Worm (Caenorhabditis elegans) whole organism, late embryonic: ENCODE measurements around the gene gly-20.

Source experiments
- C08G9.2 ChIP-seq: sonication (generic microtip); optimal IDR thresholded peaks from 2 replicates; lab custom pipeline; 2016; ENCODE audit warnings: mild to moderate bottlenecking, missing genetic modification characterization, moderate library complexity, missing compliant biosample characterization
- F13H6.1 ChIP-seq: sonication (generic microtip); optimal IDR thresholded peaks from 2 replicates; lab custom pipeline; 2016; ENCODE audit warnings: missing genetic modification characterization, missing compliant biosample characterization
- K02D7.2 ChIP-seq: sonication (generic microtip); optimal IDR thresholded peaks from 2 replicates; lab custom pipeline; 2017; ENCODE audit warnings: mild to moderate bottlenecking, missing genetic modification characterization, missing compliant biosample characterization
- K09A11.1 ChIP-seq: sonication (generic microtip); optimal IDR thresholded peaks from 2 replicates; lab custom pipeline; 2017; ENCODE audit warnings: antibody characterized with exemption, mild to moderate bottlenecking, missing genetic modification characterization, missing compliant biosample characterization; ENCODE audit not compliant: insufficient read depth
- Y22D7AL.16 ChIP-seq: sonication (generic microtip); optimal IDR thresholded peaks from 2 replicates; lab custom pipeline; 2016; ENCODE audit warnings: missing genetic modification characterization, missing compliant biosample characterization
- ama-1 ChIP-seq: fragments of 150-350 bp; optimal IDR thresholded peaks from 2 replicates; lab custom pipeline; 2014
- ceh-19 ChIP-seq: fragments of 200-800 bp; sonication (Bioruptor generic); optimal IDR thresholded peaks from 2 replicates; lab custom pipeline; 2018; ENCODE audit warnings: mild to moderate bottlenecking, missing genetic modification characterization, missing compliant biosample characterization
- ceh-2 ChIP-seq: sonication (generic microtip); optimal IDR thresholded peaks from 2 replicates; lab custom pipeline; 2016; ENCODE audit warnings: missing genotype, missing genetic modification characterization, missing compliant biosample characterization
- ceh-24 ChIP-seq: sonication (generic microtip); optimal IDR thresholded peaks from 2 replicates; lab custom pipeline; 2016; ENCODE audit warnings: mild to moderate bottlenecking, missing genetic modification characterization, missing compliant biosample characterization
- ceh-30 ChIP-seq: fragments of 150-350 bp; optimal IDR thresholded peaks from 2 replicates; lab custom pipeline; 2014; ENCODE audit warnings: missing biosample characterization, missing genetic modification characterization
- ceh-31 ChIP-seq: sonication (generic microtip); optimal IDR thresholded peaks from 2 replicates; lab custom pipeline; 2016; ENCODE audit warnings: missing genetic modification characterization, missing compliant biosample characterization
- ceh-34 ChIP-seq: sonication (generic microtip); optimal IDR thresholded peaks from 2 replicates; lab custom pipeline; 2016; ENCODE audit warnings: mild to moderate bottlenecking, missing genetic modification characterization, missing compliant biosample characterization
- ceh-45 ChIP-seq: fragments of 200-800 bp; sonication (Bioruptor generic); IDR thresholded peaks from 2 replicates; pipeline ENCODE4 v1.3.6; 2022; ENCODE audit warnings: missing genetic modification reagents, missing genetic modification characterization, missing compliant biosample characterization
- ceh-48 ChIP-seq: sonication (generic microtip); optimal IDR thresholded peaks from 2 replicates; lab custom pipeline; 2016; ENCODE audit warnings: missing genetic modification characterization, inconsistent platforms, missing compliant biosample characterization
- ceh-6 ChIP-seq: fragments of 200-800 bp; sonication (Bioruptor generic); optimal IDR thresholded peaks from 2 replicates; lab custom pipeline; 2018; ENCODE audit warnings: mild to moderate bottlenecking, missing genetic modification characterization, missing compliant biosample characterization
- dmd-4 ChIP-seq: sonication (generic microtip); optimal IDR thresholded peaks from 2 replicates; lab custom pipeline; 2016; ENCODE audit warnings: borderline replicate concordance, missing genetic modification characterization, missing compliant biosample characterization
- dve-1 ChIP-seq: sonication (generic microtip); optimal IDR thresholded peaks from 2 replicates; lab custom pipeline; 2017; ENCODE audit warnings: antibody characterized with exemption, mild to moderate bottlenecking, missing genetic modification characterization, missing compliant biosample characterization
- elt-2 ChIP-seq: sonication (generic microtip); optimal IDR thresholded peaks from 2 replicates; lab custom pipeline; 2016; ENCODE audit warnings: missing genetic modification reagents, missing genetic modification characterization, missing compliant biosample characterization
- elt-4 ChIP-seq: sonication (generic microtip); optimal IDR thresholded peaks from 2 replicates; lab custom pipeline; 2016; ENCODE audit warnings: missing genetic modification characterization, missing compliant biosample characterization
- eyg-1 ChIP-seq: sonication (generic microtip); optimal IDR thresholded peaks from 2 replicates; lab custom pipeline; 2016; ENCODE audit warnings: missing genotype, missing genetic modification characterization, missing compliant biosample characterization
- fkh-10 ChIP-seq: fragments of 150-350 bp; optimal IDR thresholded peaks from 2 replicates; lab custom pipeline; 2014; ENCODE audit warnings: missing biosample characterization, missing genetic modification reagents, missing genetic modification characterization
- hlh-15 ChIP-seq: sonication (generic microtip); optimal IDR thresholded peaks from 2 replicates; lab custom pipeline; 2016; ENCODE audit warnings: missing genetic modification characterization, missing compliant biosample characterization
- hlh-30 ChIP-seq: sonication (generic microtip); optimal IDR thresholded peaks from 2 replicates; lab custom pipeline; 2017; ENCODE audit warnings: antibody characterized with exemption, missing genetic modification characterization, missing compliant biosample characterization; ENCODE audit not compliant: insufficient read depth
- hlh-6 ChIP-seq: sonication (generic microtip); optimal IDR thresholded peaks from 2 replicates; lab custom pipeline; 2016; ENCODE audit warnings: missing genotype, missing genetic modification characterization, missing compliant biosample characterization
- hlh-8 ChIP-seq: sonication (generic microtip); optimal IDR thresholded peaks from 2 replicates; lab custom pipeline; 2016; ENCODE audit warnings: missing genotype, missing genetic modification characterization, missing compliant biosample characterization
- lim-6 ChIP-seq: sonication (generic microtip); optimal IDR thresholded peaks from 2 replicates; lab custom pipeline; 2016; ENCODE audit warnings: missing genetic modification characterization, missing compliant biosample characterization
- lin-11 ChIP-seq: fragments of 200-800 bp; sonication (Bioruptor generic); optimal IDR thresholded peaks from 2 replicates; lab custom pipeline; 2018; ENCODE audit warnings: mild to moderate bottlenecking, missing genetic modification characterization, missing compliant biosample characterization
- nhr-11 ChIP-seq: fragments of 150-350 bp; optimal IDR thresholded peaks from 2 replicates; lab custom pipeline; 2014; ENCODE audit warnings: missing biosample characterization, missing genetic modification characterization
- nhr-232 ChIP-seq: sonication (generic microtip); optimal IDR thresholded peaks from 2 replicates; lab custom pipeline; 2016; ENCODE audit warnings: missing genetic modification characterization, missing compliant biosample characterization
- npax-4 ChIP-seq: sonication (generic microtip); optimal IDR thresholded peaks from 2 replicates; lab custom pipeline; 2016; ENCODE audit warnings: missing genetic modification characterization, missing compliant biosample characterization
- pag-3 ChIP-seq: sonication (generic microtip); optimal IDR thresholded peaks from 2 replicates; lab custom pipeline; 2016; ENCODE audit warnings: missing compliant biosample characterization, missing genetic modification characterization, borderline replicate concordance
- pax-1 ChIP-seq: fragments of 150-350 bp; optimal IDR thresholded peaks from 2 replicates; lab custom pipeline; 2014; ENCODE audit warnings: missing biosample characterization, missing genetic modification characterization
- pha-4 ChIP-seq: fragments of 150-350 bp; optimal IDR thresholded peaks from 2 replicates; lab custom pipeline; 2018; ENCODE audit warnings: missing biosample characterization, missing genetic modification reagents, missing genetic modification characterization
- pqm-1 ChIP-seq: sonication (generic microtip); optimal IDR thresholded peaks from 2 replicates; lab custom pipeline; 2016; ENCODE audit warnings: missing genetic modification characterization, missing compliant biosample characterization
- ref-2 ChIP-seq: sonication (generic microtip); optimal IDR thresholded peaks from 2 replicates; lab custom pipeline; 2016; ENCODE audit warnings: missing genetic modification characterization, missing compliant biosample characterization
- rnt-1 ChIP-seq: sonication (generic microtip); optimal IDR thresholded peaks from 2 replicates; lab custom pipeline; 2016; ENCODE audit warnings: missing genetic modification characterization, missing compliant biosample characterization
- sdc-2 ChIP-seq: sonication (generic microtip); optimal IDR thresholded peaks from 2 replicates; lab custom pipeline; 2016; ENCODE audit warnings: missing genotype, missing genetic modification characterization, missing compliant biosample characterization
- sox-2 ChIP-seq: fragments of 200-800 bp; sonication (Bioruptor generic); IDR thresholded peaks from 2 replicates; pipeline ENCODE4 v1.3.6; 2022; ENCODE audit warnings: missing genetic modification reagents, missing genetic modification characterization, missing compliant biosample characterization
- sox-4 ChIP-seq: sonication (generic microtip); optimal IDR thresholded peaks from 2 replicates; lab custom pipeline; 2017; ENCODE audit warnings: mild to moderate bottlenecking, missing genetic modification characterization, inconsistent platforms, missing compliant biosample characterization
- syd-9 ChIP-seq: sonication (generic microtip); optimal IDR thresholded peaks from 2 replicates; lab custom pipeline; 2016; ENCODE audit warnings: mild to moderate bottlenecking, missing genetic modification characterization, moderate library complexity, missing compliant biosample characterization
- unc-42 ChIP-seq: sonication (generic microtip); optimal IDR thresholded peaks from 2 replicates; lab custom pipeline; 2016; ENCODE audit warnings: missing genotype, missing genetic modification characterization, missing compliant biosample characterization

Gene gly-20

DNA sequence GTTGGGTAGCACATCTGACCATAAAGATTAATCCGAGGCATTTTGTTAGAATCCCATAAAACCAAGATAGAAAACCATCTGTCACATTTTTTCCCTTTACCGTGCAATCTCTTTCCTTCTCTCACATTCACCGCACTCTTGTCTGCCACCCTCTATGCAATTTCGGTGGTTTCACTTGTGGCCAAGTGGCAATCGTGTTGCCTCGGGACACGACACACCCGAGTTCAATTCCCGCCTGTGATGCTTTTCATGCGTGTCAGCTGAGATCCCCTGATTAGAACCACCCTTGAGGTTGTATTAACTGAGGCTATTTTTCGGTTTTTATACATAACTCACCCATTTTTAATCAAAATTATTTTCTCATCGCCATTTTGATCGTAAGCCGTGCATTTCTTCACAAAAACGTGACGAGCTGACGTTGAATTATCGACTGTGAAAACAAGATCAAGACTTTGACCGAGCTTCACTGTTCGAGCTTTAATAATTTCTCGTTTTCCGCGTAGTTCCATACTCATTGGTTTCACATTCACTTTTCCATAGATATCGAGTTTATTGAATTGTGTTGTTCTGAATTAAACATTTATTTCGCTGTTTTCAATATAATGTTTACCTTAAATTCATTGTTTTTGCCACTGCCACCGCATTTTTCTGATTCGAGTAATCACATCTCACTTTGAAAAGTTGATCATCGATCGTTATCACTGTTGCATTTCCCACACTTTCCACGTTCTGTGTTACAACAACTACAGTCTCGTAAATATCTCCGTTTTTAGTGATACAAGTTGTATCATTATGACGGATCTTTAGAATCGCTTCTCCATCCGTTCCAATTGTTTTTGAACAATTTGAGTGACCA, 31.9 kb downstream of the gly-20 start (continued):
- TF ChIP-seq elt-2 (peak; percentile 100), hlh-6 (tag; lab: Kevin White, UChicago) (peak; percentile 100), pag-3 (tag; lab: Kevin White, UChicago) (peak; percentile 92), Y22D7AL.16 (tag; lab: Kevin White, UChicago) (peak; percentile 99), pax-1 (tag; lab: Kevin White, UChicago) (peak; percentile 76), pha-4 (no peak), rnt-1 (tag; lab: Kevin White, UChicago) (peak; percentile 98), nhr-11 (tag; lab: Kevin White, UChicago) (no peak), dmd-4 (tag; lab: Kevin White, UChicago) (peak; percentile 98), ceh-2 (tag; lab: Kevin White, UChicago) (peak; percentile 99), elt-4 (peak; percentile 97), unc-42 (tag; lab: Kevin White, UChicago) (peak; percentile 86), K09A11.1 (tag; lab: Kevin White, UChicago) (peak; percentile 98), ref-2 (peak; percentile 97), ceh-48 (peak; percentile 98), ceh-24 (tag; lab: Kevin White, UChicago) (peak; percentile 97), ceh-30 (peak; percentile 96), C08G9.2 (tag; lab: Kevin White, UChicago) (peak; percentile 99), lin-11 (tag; lab: Kevin White, UChicago) (peak; percentile 97), ceh-45 (peak; percentile 99), hlh-15 (peak; percentile 98), fkh-10 (GFP tag; lab: Kevin White, UChicago) (peak; percentile 85), hlh-8 (tag; lab: Kevin White, UChicago) (peak; percentile 97), eyg-1 (tag; lab: Kevin White, UChicago) (peak; percentile 98), ceh-19 (GFP tag; lab: Kevin White, UChicago) (peak; percentile 99), syd-9 (tag; lab: Kevin White, UChicago) (peak; percentile 97)

- no peak for TF ChIP-seq rnt-1 (tag; lab: Kevin White, UChicago)
- TF ChIP-seq fkh-10 (GFP tag; lab: Kevin White, UChicago), result no peak
- TF ChIP-seq elt-4, result no peak
- no peak for TF ChIP-seq ama-1 (lab: Kevin White, UChicago)
- no peak for TF ChIP-seq C08G9.2 (tag; lab: Kevin White, UChicago)
- TF ChIP-seq lin-11 (tag; lab: Kevin White, UChicago), result no peak
- TF ChIP-seq, all 69 proteins: peak for 0
These were observed 34.4 kb downstream of the gly-20 start, which contains the start of gene cutl-18 for ce11 chrV:11316801-11317200. cutl-18 (minus strand) TSS chrV:11316901.

- TF ChIP-seq ceh-34 (tag; lab: Kevin White, UChicago), result no peak
These were observed 38.5 kb downstream of the gly-20 start for ce11 chrV:11320860-11321259.

DNA sequence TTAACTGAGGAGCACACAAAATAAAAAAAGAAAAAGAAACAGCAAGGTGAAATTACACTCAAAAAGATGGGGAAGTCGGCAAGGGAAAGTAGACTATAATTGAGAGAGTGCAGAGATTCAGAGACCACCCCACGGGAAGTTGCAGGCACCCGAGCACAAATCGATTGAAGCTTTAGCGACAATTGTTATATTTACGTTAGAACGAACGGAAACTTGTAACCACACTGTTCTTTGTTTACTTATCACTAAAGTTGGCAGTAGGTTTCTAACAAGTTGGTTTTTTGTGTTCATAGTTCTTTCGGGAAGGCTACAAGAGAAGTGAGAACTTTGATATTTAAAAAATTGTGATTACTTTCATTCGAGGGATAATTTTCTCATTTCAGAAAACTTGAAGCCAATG, 39.3 kb downstream of the gly-20 start, which contains the start of gene F47G9.4:
F47G9.4 (minus strand) TSS at position 98 of the 400 bp plus-strand sequence.
- TF ChIP-seq F13H6.1 (tag; lab: Kevin White, UChicago) (no peak), sdc-2 (no peak), dve-1 (tag; lab: Kevin White, UChicago) (no peak), ama-1 (lab: Kevin White, UChicago) (no peak), K09A11.1 (tag; lab: Kevin White, UChicago) (no peak), pqm-1 (tag; lab: Kevin White, UChicago) (no peak), ceh-31 (no peak), unc-42 (tag; lab: Kevin White, UChicago) (no peak), ceh-6 (GFP tag; lab: Kevin White, UChicago) (no peak), lin-11 (tag; lab: Kevin White, UChicago) (no peak), sox-4 (tag; lab: Kevin White, UChicago) (no peak), sox-2 (GFP tag; lab: Robert Waterston, UW) (no peak), rnt-1 (tag; lab: Kevin White, UChicago) (no peak), npax-4 (no peak), C08G9.2 (tag; lab: Kevin White, UChicago) (no peak), hlh-30 (tag; lab: Kevin White, UChicago) (no peak), lim-6 (tag; lab: Kevin White, UChicago) (no peak), K02D7.2 (tag; lab: Kevin White, UChicago) (no peak), nhr-232 (no peak)
